In genomic region chrII:11724362-11724761, ce11 we compare ENCODE assay signal across 2 worm cellular contexts.
A peak's percentile ranks its signal among the peaks of the same experiment; 100 is the strongest.
TF ChIP-seq lines count a peak whose summit lies in the region.

No protein-coding gene starts in this region.

TF ChIP-seq in whole organism, L1 larva, 84 proteins besides CTCF, POLR2A, EP300 and RAD21 (continued from another document):
- TF ChIP-seq ztf-11 (tag; optimal IDR thresholded peaks at IDR 0.05; lab: Kevin White, UChicago) = no peak
- no peak for TF ChIP-seq nhr-84 (tag; optimal IDR thresholded peaks at IDR 0.05; lab: Kevin White, UChicago)
- no peak for TF ChIP-seq efl-3 (GFP tag; optimal IDR thresholded peaks at IDR 0.05; lab: Kevin White, UChicago)
- peak; percentile 3 for TF ChIP-seq egl-13 (tag; optimal IDR thresholded peaks at IDR 0.05; lab: Kevin White, UChicago)
- no peak for TF ChIP-seq mdl-1 (tag; optimal IDR thresholded peaks at IDR 0.05; lab: Kevin White, UChicago)
- no peak for TF ChIP-seq fkh-4 (tag; optimal IDR thresholded peaks at IDR 0.05; lab: Kevin White, UChicago; ENCODE audit: borderline replicate concordance)
TF ChIP-seq in whole organism, L1 larva: peak in this region for 24.

TF ChIP-seq in whole organism, L4 larva, 104 proteins besides CTCF, POLR2A, EP300 and RAD21 (continued from another document):
- no peak for TF ChIP-seq saeg-2 (GFP tag; IDR thresholded peaks at IDR 0.05; lab: Robert Waterston, UW)
- peak; percentile 46; the same call in 1 of the 2 replicates for TF ChIP-seq zfp-3 (GFP tag; conservative IDR thresholded peaks at IDR 0.05; lab: Robert Waterston, UW)
- TF ChIP-seq unc-39 (tag; optimal IDR thresholded peaks at IDR 0.05; lab: Kevin White, UChicago) = no peak
- no peak for TF ChIP-seq Y75B8A.6 (GFP tag; IDR thresholded peaks at IDR 0.05; lab: Robert Waterston, UW)
